Fruit fly (Drosophila melanogaster): Measurements from ENCODE around the gene Gtpx.
A peak's percentile ranks its signal among the peaks of the same experiment; 100 is the strongest.

Gtpx gene

DNA sequence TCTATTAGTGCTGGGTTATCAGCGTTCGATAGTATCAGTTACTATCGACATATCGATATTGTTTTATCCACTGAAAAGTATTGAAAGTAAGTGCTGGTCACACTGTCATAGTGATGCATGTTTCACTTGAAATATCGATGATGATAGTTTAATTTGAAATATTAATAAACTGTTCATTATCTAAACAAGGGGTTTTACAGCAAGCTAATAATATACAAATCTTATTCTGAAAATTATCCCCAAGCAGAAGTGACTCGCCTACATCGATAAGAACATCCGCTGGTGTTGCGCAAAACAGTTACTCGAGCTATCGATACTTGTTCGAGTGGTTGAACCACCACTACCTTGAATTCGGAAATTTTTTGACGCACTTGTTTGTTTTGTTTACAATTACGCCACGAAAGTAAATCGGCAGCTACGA lies 6.8 kb upstream of the Gtpx start, which contains the start of the genes PIG-C, CG12016 and Dpm2 (continued):
- no peak for TF ChIP-seq D19B (GFP tag; optimal IDR thresholded peaks at IDR 0.05)
- TF ChIP-seq CG12769 (tag; optimal IDR thresholded peaks at IDR 0.05): peak; percentile 53
- no peak for TF ChIP-seq CG43689 (GFP tag; IDR thresholded peaks at IDR 0.05)
- peak; percentile 73 for TF ChIP-seq sob (GFP tag; IDR thresholded peaks at IDR 0.05)
- TF ChIP-seq CG7372 (GFP tag; IDR thresholded peaks at IDR 0.05): peak; percentile 65
- TF ChIP-seq Poxn (GFP tag; IDR thresholded peaks at IDR 0.05): no peak
- no peak for TF ChIP-seq pita (GFP tag; optimal IDR thresholded peaks at IDR 0.05)
- no peak for TF ChIP-seq CG5180 (GFP tag; optimal IDR thresholded peaks at IDR 0.05)
- TF ChIP-seq CG18619 (GFP tag; optimal IDR thresholded peaks at IDR 0.05): peak; percentile 47
- peak; percentile 58 for TF ChIP-seq PHDP (tag; optimal IDR thresholded peaks at IDR 0.05)
- peak; percentile 45 for TF ChIP-seq Atf3 (GFP tag; optimal IDR thresholded peaks at IDR 0.05)
- TF ChIP-seq pzg (GFP tag; optimal IDR thresholded peaks at IDR 0.05): peak; percentile 91
- TF ChIP-seq CG11398 (GFP tag; optimal IDR thresholded peaks at IDR 0.05): no peak
- TF ChIP-seq CG9609 (GFP tag; optimal IDR thresholded peaks at IDR 0.05): peak; percentile 67
- TF ChIP-seq CG31365 (tag; optimal IDR thresholded peaks at IDR 0.05): no peak
- no peak for TF ChIP-seq Hmr (GFP tag; optimal IDR thresholded peaks at IDR 0.05)
- peak; percentile 94 for TF ChIP-seq row (GFP tag; IDR thresholded peaks at IDR 0.05)
- TF ChIP-seq sima (GFP tag; optimal IDR thresholded peaks at IDR 0.05): no peak
- no peak for TF ChIP-seq Taf1 (GFP tag; IDR thresholded peaks at IDR 0.05)
- TF ChIP-seq Oli (tag; optimal IDR thresholded peaks at IDR 0.05): peak; percentile 28
- 0 out of 2 replicates have a peak, but pooled peaks have one; percentile 19 for TF ChIP-seq Atf6 (GFP tag; IDR thresholded peaks at IDR 0.05)
- no peak for TF ChIP-seq CG11696 (GFP tag; IDR thresholded peaks at IDR 0.05)
- peak; percentile 55 for TF ChIP-seq CG18262 (tag; optimal IDR thresholded peaks at IDR 0.05)
- TF ChIP-seq CG17912 (GFP tag; optimal IDR thresholded peaks at IDR 0.05): no peak
- peak; percentile 53; the same call in 1 of the 2 replicates for TF ChIP-seq CG31224 (GFP tag; IDR thresholded peaks at IDR 0.05)
- peak in 1 of 2 experiments; percentile 43 for TF ChIP-seq bsh (GFP tag; optimal IDR thresholded peaks at IDR 0.05)
- TF ChIP-seq Dbx (GFP tag; IDR thresholded peaks at IDR 0.05): peak; percentile 74
- TF ChIP-seq gsb (GFP tag; IDR thresholded peaks at IDR 0.05): no peak
- peak; percentile 55 for TF ChIP-seq CG33213 (GFP tag; optimal IDR thresholded peaks at IDR 0.05)
- TF ChIP-seq gfzf (GFP tag; optimal IDR thresholded peaks at IDR 0.05): peak; percentile 68
- TF ChIP-seq CTCF (GFP tag; optimal IDR thresholded peaks at IDR 0.05): no peak
- no peak for TF ChIP-seq Awh (GFP tag; IDR thresholded peaks at IDR 0.05)
- no peak for TF ChIP-seq emc (GFP tag; optimal IDR thresholded peaks at IDR 0.05)
- TF ChIP-seq CG6765 (GFP tag; optimal IDR thresholded peaks at IDR 0.05): no peak
- TF ChIP-seq ara (GFP tag; IDR thresholded peaks at IDR 0.05): no peak
- no peak for TF ChIP-seq Spps (tag; optimal IDR thresholded peaks at IDR 0.05)
- peak; percentile 19 for TF ChIP-seq CG30431 (GFP tag; optimal IDR thresholded peaks at IDR 0.05)
- peak; percentile 42 for TF ChIP-seq CG12942 (GFP tag; optimal IDR thresholded peaks at IDR 0.05)
- TF ChIP-seq CHES-1-like (GFP tag; optimal IDR thresholded peaks at IDR 0.05): peak; percentile 93
- no peak for TF ChIP-seq Hr39 (optimal IDR thresholded peaks at IDR 0.05)
- TF ChIP-seq CG13123 (GFP tag; optimal IDR thresholded peaks at IDR 0.05): peak; percentile 50
- peak; percentile 18 for TF ChIP-seq pb (GFP tag; optimal IDR thresholded peaks at IDR 0.05)
- no peak for TF ChIP-seq hkb (optimal IDR thresholded peaks at IDR 0.05)
- TF ChIP-seq hkb (GFP tag; IDR thresholded peaks at IDR 0.05): no peak
- TF ChIP-seq CG4328 (GFP tag; optimal IDR thresholded peaks at IDR 0.05): peak; percentile 58
- peak; percentile 70 for TF ChIP-seq CG8944 (GFP tag; optimal IDR thresholded peaks at IDR 0.05)
- no peak for TF ChIP-seq unpg (GFP tag; optimal IDR thresholded peaks at IDR 0.05)
- TF ChIP-seq CG13624 (GFP tag; optimal IDR thresholded peaks at IDR 0.05): peak; percentile 82
- peak; percentile 83 for TF ChIP-seq gro (GFP tag; optimal IDR thresholded peaks at IDR 0.05)
- TF ChIP-seq Nf-YC (tag; optimal IDR thresholded peaks at IDR 0.05): peak; percentile 70
- TF ChIP-seq pan (optimal IDR thresholded peaks at IDR 0.05): no peak
- TF ChIP-seq pan (GFP tag; optimal IDR thresholded peaks at IDR 0.05 in 1 of 2, IDR thresholded peaks at IDR 0.05 in 1 of 2): peak in 1 of 2 experiments; percentile 54
- TF ChIP-seq CG13424 (tag; optimal IDR thresholded peaks at IDR 0.05): peak; percentile 74
